Fruit fly (Drosophila melanogaster) whole organism, embryonic: ENCODE measurements around the gene CG2059.
A peak's percentile ranks its signal among the peaks of the same experiment; 100 is the strongest.

Source experiments
- CG10321 ChIP-seq: fragments of 200-800 bp; sonication (Bioruptor generic); IDR thresholded peaks from 2 replicates; pipeline ENCODE4 v1.3.6; 2022; ENCODE audit warnings: missing biosample characterization, missing genetic modification characterization
- CG11560 ChIP-seq: fragments of 200-800 bp; sonication (Bioruptor generic); IDR thresholded peaks from 3 replicates; pipeline ENCODE4 v1.3.6; 2022; ENCODE audit warnings: missing biosample characterization, missing genetic modification characterization
- CG12299 ChIP-seq: fragments of 200-800 bp; sonication (Bioruptor generic); optimal IDR thresholded peaks from 2 replicates; lab custom pipeline; 2018; ENCODE audit warnings: missing biosample characterization, mild to moderate bottlenecking, missing genetic modification characterization
- CG15011 ChIP-seq: fragments of 200-800 bp; sonication (Bioruptor generic); optimal IDR thresholded peaks from 3 replicates; lab custom pipeline; 2018; ENCODE audit warnings: missing biosample characterization, mild to moderate bottlenecking, missing genetic modification characterization
- CG15269 ChIP-seq: fragments of 200-800 bp; sonication (Bioruptor generic); optimal IDR thresholded peaks from 2 replicates; lab custom pipeline; 2018; ENCODE audit warnings: missing biosample characterization, mild to moderate bottlenecking, missing genetic modification characterization, moderate library complexity
- CG17568 ChIP-seq: fragments of 200-800 bp; sonication (Bioruptor generic); optimal IDR thresholded peaks from 2 replicates; lab custom pipeline; 2018; ENCODE audit warnings: missing biosample characterization, mild to moderate bottlenecking, missing genetic modification characterization, moderate library complexity
- CG17912 ChIP-seq: fragments of 200-800 bp; sonication (Bioruptor generic); optimal IDR thresholded peaks from 2 replicates; lab custom pipeline; 2018; ENCODE audit warnings: missing biosample characterization, mild to moderate bottlenecking, missing genetic modification characterization
- CG18599 ChIP-seq: fragments of 200-800 bp; sonication (Bioruptor generic); optimal IDR thresholded peaks from 3 replicates; lab custom pipeline; 2017; ENCODE audit warnings: missing biosample characterization, missing genetic modification characterization, mild to moderate bottlenecking, moderate library complexity, missing genetic modification reagents
- CG3407 ChIP-seq: fragments of 200-800 bp; sonication (Bioruptor generic); optimal IDR thresholded peaks from 2 replicates; lab custom pipeline; 2018; ENCODE audit warnings: missing biosample characterization, mild to moderate bottlenecking, missing genetic modification characterization
- CG34224 ChIP-seq: fragments of 200-800 bp; sonication (Bioruptor generic); IDR thresholded peaks from 3 replicates; pipeline ENCODE4 v1.3.6; 2022; ENCODE audit warnings: missing biosample characterization, missing genetic modification characterization; ENCODE audit not compliant: partially characterized antibody
- CG34422 ChIP-seq: fragments of 200-800 bp; sonication (Bioruptor generic); IDR thresholded peaks from 3 replicates; pipeline ENCODE4 v1.3.6; 2022; ENCODE audit warnings: missing biosample characterization, missing genetic modification characterization
- CG3726 ChIP-seq: fragments of 200-800 bp; sonication (Bioruptor generic); IDR thresholded peaks from 3 replicates; pipeline ENCODE4, ENCODE4 v1.3.6; 2022; ENCODE audit warnings: missing biosample characterization, missing genetic modification characterization
- CG43689 ChIP-seq: fragments of 200-800 bp; sonication (Bioruptor generic); IDR thresholded peaks from 2 replicates; pipeline ENCODE4 v1.3.6; 2022; ENCODE audit warnings: missing biosample characterization, missing genetic modification characterization
- CG4617 ChIP-seq: fragments of 200-800 bp; sonication (Bioruptor generic); optimal IDR thresholded peaks from 3 replicates; lab custom pipeline; 2016; ENCODE audit warnings: missing biosample characterization, missing genetic modification characterization, borderline replicate concordance
- CG4730 ChIP-seq: fragments of 200-800 bp; sonication (Bioruptor generic); IDR thresholded peaks from 2 replicates; pipeline ENCODE4 v1.3.6; 2022; ENCODE audit warnings: missing biosample characterization, missing genetic modification characterization
- CG6175 ChIP-seq: fragments of 200-800 bp; sonication (Bioruptor generic); IDR thresholded peaks from 3 replicates; pipeline ENCODE4 v1.3.6; 2022; ENCODE audit warnings: missing biosample characterization, missing genetic modification characterization
- CG6765 ChIP-seq: fragments of 200-800 bp; sonication (Bioruptor generic); optimal IDR thresholded peaks from 3 replicates; lab custom pipeline; 2017; ENCODE audit warnings: missing biosample characterization, mild to moderate bottlenecking, missing genetic modification characterization
- CG8924 ChIP-seq: fragments of 200-800 bp; optimal IDR thresholded peaks from 3 replicates; lab custom pipeline; 2019; ENCODE audit warnings: missing biosample characterization, mild to moderate bottlenecking, missing genetic modification characterization, moderate library complexity
- CG9215 ChIP-seq: fragments of 200-800 bp; sonication (Bioruptor generic); IDR thresholded peaks from 2 replicates; pipeline ENCODE4 v1.3.6; 2022; ENCODE audit warnings: missing biosample characterization, missing genetic modification characterization
- E2f2 ChIP-seq: fragments of 200-800 bp; sonication (Bioruptor generic); IDR thresholded peaks from 2 replicates; pipeline ENCODE4 v1.3.6; 2022; ENCODE audit warnings: missing biosample characterization, missing genetic modification characterization
- Fer2 ChIP-seq: fragments of 200-800 bp; sonication (Bioruptor generic); optimal IDR thresholded peaks from 2 replicates; lab custom pipeline; 2018; ENCODE audit warnings: missing biosample characterization, mild to moderate bottlenecking, missing genetic modification characterization, moderate library complexity
- Hmr ChIP-seq: fragments of 200-800 bp; sonication (Bioruptor generic); optimal IDR thresholded peaks from 3 replicates; lab custom pipeline; 2017; ENCODE audit warnings: mild to moderate bottlenecking, missing biosample characterization, missing genetic modification reagents, missing genetic modification characterization
- Hr39 ChIP-seq: fragments of >200 bp; optimal IDR thresholded peaks from 2 replicates; lab custom pipeline; 2017
- MBD-R2 ChIP-seq: fragments of 200-800 bp; sonication (Bioruptor generic); IDR thresholded peaks from 2 replicates; pipeline ENCODE4 v1.3.6; 2022; ENCODE audit warnings: missing biosample characterization, missing genetic modification characterization
- Mad ChIP-seq: fragments of 200-800 bp; sonication (Bioruptor generic); optimal IDR thresholded peaks from 2 replicates; lab custom pipeline; 2016; ENCODE audit warnings: missing biosample characterization, missing genetic modification characterization
- Rx ChIP-seq: fragments of 200-800 bp; sonication (Bioruptor generic); IDR thresholded peaks from 2 replicates; pipeline ENCODE4 v1.3.6; 2022; ENCODE audit warnings: missing biosample characterization, missing genetic modification characterization
- Side ChIP-seq: fragments of 200-800 bp; sonication (Bioruptor generic); optimal IDR thresholded peaks from 2 replicates; lab custom pipeline; 2016; ENCODE audit warnings: missing biosample characterization, missing genetic modification characterization
- Xrp1 ChIP-seq: fragments of 200-800 bp; sonication (Bioruptor generic); IDR thresholded peaks from 2 replicates; pipeline ENCODE4 v1.3.6; 2022; ENCODE audit warnings: missing biosample characterization, missing genetic modification characterization
- ab ChIP-seq: fragments of 200-800 bp; sonication (Bioruptor generic); optimal IDR thresholded peaks from 2 replicates; lab custom pipeline; 2016; ENCODE audit warnings: missing biosample characterization, missing genetic modification characterization
- ara ChIP-seq: fragments of 200-800 bp; sonication (Bioruptor generic); IDR thresholded peaks from 2 replicates; pipeline ENCODE4 v1.3.6; 2022; ENCODE audit warnings: missing biosample characterization, missing genetic modification characterization
- cad ChIP-seq: fragments of >200 bp; optimal IDR thresholded peaks from 2 replicates; lab custom pipeline; 2017; ENCODE audit warnings: missing biosample characterization, missing genetic modification characterization
- chif ChIP-seq, 2 experiments: fragments of 200-800 bp; sonication (Bioruptor generic); optimal IDR thresholded peaks; 3 replicates each; lab custom pipeline; 2016; ENCODE audit warnings: missing biosample characterization in 2 of 2, missing genetic modification characterization in 2 of 2
- croc ChIP-seq: fragments of 200-800 bp; sonication (Bioruptor generic); conservative IDR thresholded peaks from 3 replicates; pipeline ENCODE4 v1.3.6; 2022; ENCODE audit warnings: missing biosample characterization, missing genetic modification characterization
- crp ChIP-seq, 2 experiments: fragments of 200-800 bp; sonication (Bioruptor generic); optimal IDR thresholded peaks; 2 replicates in 1 of 2; 3 replicates in 1 of 2; lab custom pipeline; 2017; ENCODE audit warnings: missing biosample characterization in 2 of 2, missing genetic modification characterization in 2 of 2, mild to moderate bottlenecking in 1 of 2, moderate library complexity in 1 of 2
- emc ChIP-seq: fragments of 200-800 bp; sonication (Bioruptor generic); optimal IDR thresholded peaks from 2 replicates; lab custom pipeline; 2016; ENCODE audit warnings: missing biosample characterization, missing genetic modification characterization
- esg ChIP-seq: fragments of 200-800 bp; sonication (Bioruptor generic); conservative IDR thresholded peaks from 2 replicates; pipeline ENCODE4 v1.3.6; 2022; ENCODE audit warnings: missing biosample characterization, missing genetic modification characterization
- eve ChIP-seq, 2 experiments: fragments of >200 bp; optimal IDR thresholded peaks; 2 replicates each; lab custom pipeline; 2017; ENCODE audit warnings: missing biosample characterization in 2 of 2, missing genetic modification characterization in 2 of 2
- fd64A ChIP-seq: fragments of 200-800 bp; sonication (Bioruptor generic); optimal IDR thresholded peaks from 3 replicates; lab custom pipeline; 2018; ENCODE audit warnings: missing biosample characterization, mild to moderate bottlenecking, missing genetic modification characterization
- grn ChIP-seq: fragments of 200-800 bp; sonication (Bioruptor generic); optimal IDR thresholded peaks from 3 replicates; lab custom pipeline; 2017; ENCODE audit warnings: missing biosample characterization, missing genetic modification characterization
- hth ChIP-seq: fragments of >200 bp; optimal IDR thresholded peaks from 2 replicates; lab custom pipeline; 2017; ENCODE audit warnings: inconsistent platforms
- insv ChIP-seq, 2 experiments: fragments of 200-800 bp; sonication (Bioruptor generic); optimal IDR thresholded peaks; 3 replicates each; lab custom pipeline; 2016 to 2018; ENCODE audit warnings: missing biosample characterization in 2 of 2, missing genetic modification characterization in 2 of 2
- kay ChIP-seq: fragments of 200-800 bp; sonication (Bioruptor generic); optimal IDR thresholded peaks from 2 replicates; lab custom pipeline; 2016; ENCODE audit warnings: missing biosample characterization, missing genetic modification characterization
- lmd ChIP-seq: fragments of 200-800 bp; sonication (Bioruptor generic); IDR thresholded peaks from 2 replicates; pipeline ENCODE4 v1.3.6; 2022; ENCODE audit warnings: missing biosample characterization, missing genetic modification characterization
- p53 ChIP-seq: fragments of 200-800 bp; sonication (Bioruptor generic); optimal IDR thresholded peaks from 2 replicates; lab custom pipeline; 2016; ENCODE audit warnings: missing biosample characterization, missing genetic modification characterization
- pan ChIP-seq, 4 experiments: fragments of >200 bp in 3 of 4; fragments of 200-800 bp in 1 of 4; sonication (Bioruptor generic) in 1 of 4; optimal IDR thresholded peaks in 3 of 4; IDR thresholded peaks in 1 of 4; 2 replicates each; pipeline versions ENCODE4 v1.3.6 to Lab custom; 2017 to 2022; ENCODE audit warnings: missing biosample characterization in 2 of 4, missing genetic modification characterization in 2 of 4, mixed read lengths in 1 of 4
- slp2 ChIP-seq: fragments of 200-800 bp; sonication (Bioruptor generic); optimal IDR thresholded peaks from 2 replicates; lab custom pipeline; 2016; ENCODE audit warnings: missing biosample characterization, missing genetic modification characterization
- tll ChIP-seq, 2 experiments: fragments of 200-800 bp in 1 of 2; fragments of >200 bp in 1 of 2; sonication (Bioruptor generic) in 1 of 2; optimal IDR thresholded peaks; 2 replicates each; lab custom pipeline; 2017 to 2019; ENCODE audit warnings: missing biosample characterization in 2 of 2, missing genetic modification characterization in 2 of 2, mild to moderate bottlenecking in 1 of 2, moderate library complexity in 1 of 2
- vfl ChIP-seq: fragments of 200-800 bp; sonication (Bioruptor generic); optimal IDR thresholded peaks from 2 replicates; lab custom pipeline; 2016; ENCODE audit warnings: missing biosample characterization, missing genetic modification characterization
- wek ChIP-seq: fragments of 200-800 bp; sonication (Bioruptor generic); optimal IDR thresholded peaks from 3 replicates; lab custom pipeline; 2018; ENCODE audit warnings: missing biosample characterization, mild to moderate bottlenecking, missing genetic modification characterization, moderate library complexity
- yki ChIP-seq: fragments of >200 bp; optimal IDR thresholded peaks from 3 replicates; lab custom pipeline; 2018

The CG2059 gene

dm6 chrX:7291850-7292499, 5.8 kb downstream of the CG2059 start (continued):
- TF ChIP-seq CG12299 (tag; lab: Kevin White, UChicago) (peak; percentile 65), Hmr (GFP tag; lab: Kevin White, UChicago) (no peak), CG15269 (peak; percentile 65), lmd (peak; percentile 63), CG10321 (GFP tag; lab: Robert Waterston, UW) (no peak), CG17912 (GFP tag; lab: Kevin White, UChicago) (no peak), CG8924 (tag; lab: Kevin White, UChicago) (peak; percentile 74), ara (GFP tag; lab: Robert Waterston, UW) (peak; percentile 88), Mad (GFP tag; lab: Kevin White, UChicago) (peak; percentile 77), CG18599 (peak; percentile 48), CG3726 (GFP tag; lab: Robert Waterston, UW) (0 out of 3 replicates have a peak, but pooled peaks have one; percentile 50), crp (GFP tag; optimal IDR thresholded peaks at IDR 0.05; lab: Kevin White, UChicago) (peak in 1 of 2 experiments; percentile 16), insv (GFP tag; optimal IDR thresholded peaks at IDR 0.05; lab: Kevin White, UChicago) (no peak), p53 (GFP tag; lab: Kevin White, UChicago) (no peak), CG15011 (GFP tag; lab: Kevin White, UChicago) (peak; percentile 50), CG34224 (no peak), croc (GFP tag; lab: Robert Waterston, UW) (peak; percentile 79), emc (no peak), tll (GFP tag; optimal IDR thresholded peaks at IDR 0.05; lab: Kevin White, UChicago) (no peak), ab (peak; percentile 0), pan (optimal IDR thresholded peaks at IDR 0.05; lab: Kevin White, UChicago) (no peak), pan (GFP tag; optimal IDR thresholded peaks at IDR 0.05 in 1 of 2, IDR thresholded peaks at IDR 0.05 in 1 of 2) (peak in 1 of 2 experiments; percentile 60), Side (GFP tag; lab: Kevin White, UChicago) (peak; percentile 26), esg (peak; percentile 59), E2f2 (peak; percentile 21; the same call in 1 of the 2 replicates), CG43689 (GFP tag; lab: Robert Waterston, UW) (no peak), Xrp1 (peak; percentile 93), hth (lab: Kevin White, UChicago) (no peak), Hr39 (lab: Kevin White, UChicago) (no peak), yki (lab: Kevin White, UChicago) (no peak), eve (GFP tag; optimal IDR thresholded peaks at IDR 0.05; lab: Kevin White, UChicago) (peak in 1 of 2 experiments; percentile 72), CG6175 (no peak), CG4617 (GFP tag; lab: Kevin White, UChicago) (peak; percentile 49), cad (GFP tag; lab: Kevin White, UChicago) (no peak), CG17568 (GFP tag; lab: Kevin White, UChicago) (peak; percentile 58), kay (GFP tag; lab: Kevin White, UChicago) (peak; percentile 55), grn (GFP tag; lab: Kevin White, UChicago) (peak; percentile 20), CG11560 (tag; lab: Robert Waterston, UW) (0 out of 3 replicates have a peak, but pooled peaks have one; percentile 34), MBD-R2 (GFP tag; lab: Robert Waterston, UW) (no peak), CG3407 (peak; percentile 69), Fer2 (tag; lab: Kevin White, UChicago) (peak; percentile 21), fd64A (GFP tag; lab: Kevin White, UChicago) (peak; percentile 49), slp2 (GFP tag; lab: Kevin White, UChicago) (no peak), chif (GFP tag; optimal IDR thresholded peaks at IDR 0.05; lab: Kevin White, UChicago) (peak; percentile 69 to 87), CG9215 (GFP tag; lab: Robert Waterston, UW) (no peak), CG4730 (GFP tag; lab: Robert Waterston, UW) (peak; percentile 44), Rx (GFP tag; lab: Robert Waterston, UW) (peak; percentile 48; the same call in 1 of the 2 replicates), wek (GFP tag; lab: Kevin White, UChicago) (no peak), CG34422 (GFP tag; lab: Robert Waterston, UW) (peak; percentile 71; the same call in 2 of the 3 replicates), CG6765 (no peak), vfl (no peak)
